Fruit fly (Drosophila melanogaster) whole organism, embryonic: ENCODE results near the gene NK7.1.

Experiments
- Atf-2 ChIP-seq: fragments of 200-800 bp; sonication (Bioruptor generic); optimal IDR thresholded peaks from 2 replicates; lab custom pipeline; 2016; ENCODE audit warnings: missing biosample characterization, missing genetic modification characterization
- Awh ChIP-seq: fragments of 200-800 bp; sonication (Bioruptor generic); IDR thresholded peaks from 2 replicates; pipeline ENCODE4, ENCODE4 v1.3.6; 2022; ENCODE audit warnings: missing biosample characterization, missing genetic modification characterization
- CG10979 ChIP-seq: fragments of 200-800 bp; sonication (Bioruptor generic); optimal IDR thresholded peaks from 2 replicates; lab custom pipeline; 2018; ENCODE audit warnings: missing biosample characterization, mild to moderate bottlenecking, missing genetic modification characterization, moderate library complexity
- CG11247 ChIP-seq: fragments of 200-800 bp; sonication (Bioruptor generic); IDR thresholded peaks from 2 replicates; pipeline ENCODE4 v1.3.6; 2022; ENCODE audit warnings: missing biosample characterization, missing genetic modification characterization
- CG11456 ChIP-seq: fragments of 200-800 bp; sonication (Bioruptor generic); IDR thresholded peaks from 3 replicates; pipeline ENCODE4 v1.3.6; 2022; ENCODE audit warnings: missing biosample characterization, missing genetic modification characterization
- CG12219 ChIP-seq: fragments of 200-800 bp; sonication (Bioruptor generic); optimal IDR thresholded peaks from 3 replicates; lab custom pipeline; 2018; ENCODE audit warnings: missing biosample characterization, mild to moderate bottlenecking, missing genetic modification characterization
- CG12942 ChIP-seq: fragments of 200-800 bp; sonication (Bioruptor generic); optimal IDR thresholded peaks from 3 replicates; lab custom pipeline; 2016; ENCODE audit warnings: missing biosample characterization, missing genetic modification characterization
- CG15514 ChIP-seq: fragments of 200-800 bp; sonication (Bioruptor generic); optimal IDR thresholded peaks from 3 replicates; lab custom pipeline; 2017; ENCODE audit warnings: missing biosample characterization, missing genetic modification characterization, mild to moderate bottlenecking, moderate library complexity, missing genetic modification reagents
- CG17359 ChIP-seq: fragments of 200-800 bp; sonication (Bioruptor generic); optimal IDR thresholded peaks from 3 replicates; lab custom pipeline; 2018; ENCODE audit warnings: missing biosample characterization, mild to moderate bottlenecking, missing genetic modification characterization, moderate library complexity
- CG2199 ChIP-seq: fragments of 200-800 bp; sonication (Bioruptor generic); IDR thresholded peaks from 3 replicates; pipeline ENCODE4 v1.3.6; 2022; ENCODE audit warnings: missing biosample characterization, missing genetic modification characterization
- CG30403 ChIP-seq: fragments of 200-800 bp; sonication (Bioruptor generic); optimal IDR thresholded peaks from 3 replicates; lab custom pipeline; 2016; ENCODE audit warnings: missing biosample characterization, missing genetic modification characterization
- CG34224 ChIP-seq: fragments of 200-800 bp; sonication (Bioruptor generic); IDR thresholded peaks from 3 replicates; pipeline ENCODE4 v1.3.6; 2022; ENCODE audit warnings: missing biosample characterization, missing genetic modification characterization; ENCODE audit not compliant: partially characterized antibody
- CG3726 ChIP-seq: fragments of 200-800 bp; sonication (Bioruptor generic); IDR thresholded peaks from 3 replicates; pipeline ENCODE4, ENCODE4 v1.3.6; 2022; ENCODE audit warnings: missing biosample characterization, missing genetic modification characterization
- CG4617 ChIP-seq: fragments of 200-800 bp; sonication (Bioruptor generic); optimal IDR thresholded peaks from 3 replicates; lab custom pipeline; 2016; ENCODE audit warnings: missing biosample characterization, missing genetic modification characterization, borderline replicate concordance
- CG6272 ChIP-seq: fragments of 200-800 bp; sonication (Bioruptor generic); IDR thresholded peaks from 2 replicates; pipeline ENCODE4 v1.3.6; 2022; ENCODE audit warnings: missing biosample characterization, missing genetic modification characterization
- Ets97D ChIP-seq: fragments of 200-800 bp; sonication (Bioruptor generic); optimal IDR thresholded peaks from 3 replicates; lab custom pipeline; 2016; ENCODE audit warnings: missing biosample characterization, missing genetic modification characterization
- Fer1 ChIP-seq: fragments of 200-800 bp; sonication (Bioruptor generic); optimal IDR thresholded peaks from 2 replicates; lab custom pipeline; 2017; ENCODE audit warnings: missing biosample characterization, mild to moderate bottlenecking, missing genetic modification characterization
- HLHmδ ChIP-seq: fragments of 200-800 bp; sonication (Bioruptor generic); optimal IDR thresholded peaks from 2 replicates; lab custom pipeline; 2018; ENCODE audit warnings: missing biosample characterization, mild to moderate bottlenecking, missing genetic modification characterization, moderate library complexity
- HmgD ChIP-seq: fragments of 200-800 bp; sonication (Bioruptor generic); optimal IDR thresholded peaks from 3 replicates; lab custom pipeline; 2016; ENCODE audit warnings: missing biosample characterization, missing genetic modification characterization
- Hsf ChIP-seq: fragments of 200-800 bp; sonication (Bioruptor generic); optimal IDR thresholded peaks from 3 replicates; lab custom pipeline; 2016; ENCODE audit warnings: missing biosample characterization, missing genetic modification characterization
- Kr ChIP-seq: fragments of 200-800 bp; sonication (Bioruptor generic); optimal IDR thresholded peaks from 2 replicates; lab custom pipeline; 2017; ENCODE audit warnings: missing biosample characterization, mild to moderate bottlenecking, missing genetic modification characterization
- Max ChIP-seq: fragments of 200-800 bp; sonication (Bioruptor generic); optimal IDR thresholded peaks from 2 replicates; lab custom pipeline; 2016; ENCODE audit warnings: missing biosample characterization, mild to moderate bottlenecking, missing genetic modification characterization
- NC2α ChIP-seq: fragments of 200-800 bp; sonication (Bioruptor generic); optimal IDR thresholded peaks from 2 replicates; lab custom pipeline; 2016; ENCODE audit warnings: missing biosample characterization, missing genetic modification characterization
- Rx ChIP-seq: fragments of 200-800 bp; sonication (Bioruptor generic); IDR thresholded peaks from 2 replicates; pipeline ENCODE4 v1.3.6; 2022; ENCODE audit warnings: missing biosample characterization, missing genetic modification characterization
- Scr ChIP-seq: fragments of 200-800 bp; sonication (Bioruptor generic); IDR thresholded peaks from 2 replicates; pipeline ENCODE4 v1.3.6; 2022; ENCODE audit warnings: missing biosample characterization, missing genetic modification characterization; ENCODE audit not compliant: partially characterized antibody
- Side ChIP-seq: fragments of 200-800 bp; sonication (Bioruptor generic); optimal IDR thresholded peaks from 2 replicates; lab custom pipeline; 2016; ENCODE audit warnings: missing biosample characterization, missing genetic modification characterization
- Taf1 ChIP-seq: fragments of 200-800 bp; sonication (Bioruptor generic); IDR thresholded peaks from 2 replicates; pipeline ENCODE4 v1.3.6; 2022; ENCODE audit warnings: missing biosample characterization, missing genetic modification characterization
- ap ChIP-seq: fragments of 200-800 bp; sonication (Bioruptor generic); IDR thresholded peaks from 2 replicates; pipeline ENCODE4 v1.3.6; 2022; ENCODE audit warnings: missing biosample characterization, missing genetic modification characterization
- ash1 ChIP-seq: fragments of 200-800 bp; sonication (Bioruptor generic); optimal IDR thresholded peaks from 2 replicates; lab custom pipeline; 2018; ENCODE audit warnings: missing biosample characterization, mild to moderate bottlenecking, missing genetic modification characterization
- crp ChIP-seq, 2 experiments: fragments of 200-800 bp; sonication (Bioruptor generic); optimal IDR thresholded peaks; 2 replicates in 1 of 2; 3 replicates in 1 of 2; lab custom pipeline; 2017; ENCODE audit warnings: missing biosample characterization in 2 of 2, missing genetic modification characterization in 2 of 2, mild to moderate bottlenecking in 1 of 2, moderate library complexity in 1 of 2
- danr ChIP-seq: fragments of 200-800 bp; sonication (Bioruptor generic); IDR thresholded peaks from 2 replicates; pipeline ENCODE4 v1.3.6; 2022; ENCODE audit warnings: missing biosample characterization, missing genetic modification characterization
- dm ChIP-seq: fragments of 200-800 bp; sonication (Bioruptor generic); optimal IDR thresholded peaks from 3 replicates; lab custom pipeline; 2016; ENCODE audit warnings: missing biosample characterization, missing genetic modification characterization
- dmrt99B ChIP-seq: fragments of 200-800 bp; sonication (Bioruptor generic); optimal IDR thresholded peaks from 2 replicates; lab custom pipeline; 2018; ENCODE audit warnings: missing biosample characterization, mild to moderate bottlenecking, missing genetic modification characterization, moderate library complexity
- ems ChIP-seq: fragments of 200-800 bp; sonication (Bioruptor generic); optimal IDR thresholded peaks from 3 replicates; lab custom pipeline; 2016; ENCODE audit warnings: missing biosample characterization, missing genetic modification characterization
- fd3F ChIP-seq: fragments of 200-800 bp; sonication (Bioruptor generic); optimal IDR thresholded peaks from 2 replicates; lab custom pipeline; 2018; ENCODE audit warnings: missing biosample characterization, mild to moderate bottlenecking, missing genetic modification characterization, moderate library complexity
- grau ChIP-seq: fragments of 200-800 bp; optimal IDR thresholded peaks from 3 replicates; lab custom pipeline; 2019; ENCODE audit warnings: missing biosample characterization, mild to moderate bottlenecking, missing genetic modification characterization, moderate library complexity
- jing ChIP-seq: fragments of 200-800 bp; sonication (Bioruptor generic); optimal IDR thresholded peaks from 2 replicates; lab custom pipeline; 2018; ENCODE audit warnings: missing biosample characterization, mild to moderate bottlenecking, missing genetic modification characterization
- klu ChIP-seq: fragments of 200-800 bp; sonication (Bioruptor generic); IDR thresholded peaks from 2 replicates; pipeline ENCODE4 v1.3.6; 2022; ENCODE audit warnings: missing biosample characterization, missing genetic modification characterization
- lbe ChIP-seq: fragments of 200-800 bp; sonication (Bioruptor generic); optimal IDR thresholded peaks from 2 replicates; lab custom pipeline; 2016; ENCODE audit warnings: missing biosample characterization, mild to moderate bottlenecking, missing genetic modification characterization
- lmd ChIP-seq: fragments of 200-800 bp; sonication (Bioruptor generic); IDR thresholded peaks from 2 replicates; pipeline ENCODE4 v1.3.6; 2022; ENCODE audit warnings: missing biosample characterization, missing genetic modification characterization
- luna ChIP-seq: fragments of 200-800 bp; sonication (Bioruptor generic); optimal IDR thresholded peaks from 2 replicates; lab custom pipeline; 2016; ENCODE audit warnings: missing biosample characterization, missing genetic modification characterization
- oc ChIP-seq: fragments of 200-800 bp; sonication (Bioruptor generic); optimal IDR thresholded peaks from 2 replicates; lab custom pipeline; 2018; ENCODE audit warnings: missing biosample characterization, mild to moderate bottlenecking, missing genetic modification characterization, moderate library complexity
- org-1 ChIP-seq: fragments of 200-800 bp; sonication (Bioruptor generic); optimal IDR thresholded peaks from 2 replicates; lab custom pipeline; 2017; ENCODE audit warnings: missing biosample characterization, missing genetic modification characterization
- otp ChIP-seq: fragments of 200-800 bp; sonication (Bioruptor generic); IDR thresholded peaks from 3 replicates; pipeline ENCODE4, ENCODE4 v1.3.6; 2022; ENCODE audit warnings: missing biosample characterization, missing genetic modification characterization
- pros ChIP-seq: fragments of 200-800 bp; sonication (Bioruptor generic); optimal IDR thresholded peaks from 3 replicates; lab custom pipeline; 2019; ENCODE audit warnings: missing biosample characterization, mild to moderate bottlenecking, missing genetic modification characterization, moderate library complexity
- pzg ChIP-seq: fragments of 200-800 bp; sonication (Bioruptor generic); optimal IDR thresholded peaks from 3 replicates; lab custom pipeline; 2018; ENCODE audit warnings: missing biosample characterization, mild to moderate bottlenecking, missing genetic modification characterization, moderate library complexity
- ranshi ChIP-seq: fragments of 200-800 bp; sonication (Bioruptor generic); IDR thresholded peaks from 2 replicates; pipeline ENCODE4 v1.3.6; 2022; ENCODE audit warnings: missing biosample characterization, missing genetic modification characterization
- sens-2 ChIP-seq: fragments of 200-800 bp; sonication (Bioruptor generic); IDR thresholded peaks from 2 replicates; pipeline ENCODE4 v1.3.6; 2022; ENCODE audit warnings: missing biosample characterization, missing genetic modification characterization
- sug ChIP-seq: fragments of 200-800 bp; optimal IDR thresholded peaks from 2 replicates; lab custom pipeline; 2019; ENCODE audit warnings: missing biosample characterization, mild to moderate bottlenecking, missing genetic modification characterization, moderate library complexity
- tll ChIP-seq, 2 experiments: fragments of 200-800 bp in 1 of 2; fragments of >200 bp in 1 of 2; sonication (Bioruptor generic) in 1 of 2; optimal IDR thresholded peaks; 2 replicates each; lab custom pipeline; 2017 to 2019; ENCODE audit warnings: missing biosample characterization in 2 of 2, missing genetic modification characterization in 2 of 2, mild to moderate bottlenecking in 1 of 2, moderate library complexity in 1 of 2
- trem ChIP-seq: fragments of 200-800 bp; optimal IDR thresholded peaks from 3 replicates; lab custom pipeline; 2019; ENCODE audit warnings: missing biosample characterization, mild to moderate bottlenecking, missing genetic modification characterization, moderate library complexity
- ttk ChIP-seq: fragments of 200-800 bp; sonication (Bioruptor generic); IDR thresholded peaks from 2 replicates; pipeline ENCODE4 v2.1.2; 2022; ENCODE audit warnings: missing biosample characterization, missing genetic modification characterization

The NK7.1 gene

dm6 chr3R:14308801-14309217 lies 63.9 kb downstream of the NK7.1 start, which contains the start of gene Polr2I (continued):
- TF ChIP-seq pros (no peak), CG12219 (GFP tag; lab: Kevin White, UChicago) (no peak), Hsf (GFP tag; lab: Kevin White, UChicago) (peak; percentile 13), CG11247 (GFP tag; lab: Robert Waterston, UW) (no peak), dmrt99B (tag; lab: Kevin White, UChicago) (no peak), CG34224 (GFP tag; lab: Robert Waterston, UW) (no peak), grau (tag; lab: Kevin White, UChicago) (peak; percentile 55), ap (GFP tag; lab: Robert Waterston, UW) (no peak), CG2199 (GFP tag; lab: Robert Waterston, UW) (no peak), Awh (GFP tag; lab: Robert Waterston, UW) (no peak), pzg (GFP tag; lab: Kevin White, UChicago) (peak; percentile 24), Max (peak; percentile 11), trem (tag; lab: Kevin White, UChicago) (peak; percentile 12), Ets97D (GFP tag; lab: Kevin White, UChicago) (no peak), fd3F (GFP tag; lab: Kevin White, UChicago) (peak; percentile 11), Rx (GFP tag; lab: Robert Waterston, UW) (no peak), sug (tag; lab: Kevin White, UChicago) (peak; percentile 34), crp (GFP tag; optimal IDR thresholded peaks at IDR 0.05; lab: Kevin White, UChicago) (no peak), klu (GFP tag; lab: Robert Waterston, UW) (no peak), CG10979 (peak; percentile 13), CG30403 (GFP tag; lab: Kevin White, UChicago) (peak; percentile 57), CG12942 (peak; percentile 4), lmd (peak; percentile 26; the same call in 1 of the 2 replicates), oc (no peak), Kr (GFP tag; lab: Kevin White, UChicago) (no peak), CG3726 (GFP tag; lab: Robert Waterston, UW) (no peak), org-1 (GFP tag; lab: Kevin White, UChicago) (no peak), Fer1 (no peak), tll (GFP tag; optimal IDR thresholded peaks at IDR 0.05; lab: Kevin White, UChicago) (no peak), NC2α (no peak), Taf1 (no peak), luna (GFP tag; lab: Kevin White, UChicago) (no peak), HLHmδ (GFP tag; lab: Kevin White, UChicago) (no peak), ems (no peak), ranshi (GFP tag; lab: Robert Waterston, UW) (peak; percentile 42; the same call in 1 of the 2 replicates), HmgD (GFP tag; lab: Kevin White, UChicago) (no peak), CG17359 (peak; percentile 7), ttk (GFP tag; lab: Robert Waterston, UW) (no peak), jing (GFP tag; lab: Kevin White, UChicago) (no peak), Side (GFP tag; lab: Kevin White, UChicago) (no peak), dm (GFP tag; lab: Kevin White, UChicago) (no peak), CG4617 (no peak), CG6272 (GFP tag; lab: Robert Waterston, UW) (no peak; the same call in 1 of the 2 replicates), danr (GFP tag; lab: Robert Waterston, UW) (no peak), CG11456 (no peak), Scr (GFP tag; lab: Robert Waterston, UW) (no peak), ash1 (no peak), sens-2 (GFP tag; lab: Robert Waterston, UW) (no peak), Atf-2 (GFP tag; lab: Kevin White, UChicago) (no peak), otp (GFP tag; lab: Robert Waterston, UW) (no peak), CG15514 (GFP tag; lab: Kevin White, UChicago) (no peak), lbe (GFP tag; lab: Kevin White, UChicago) (no peak)
